Fruit fly (Drosophila melanogaster) S2 (cell line): ENCODE results near the gene CG43232.

ENCODE experiments used
- CG8478 ChIP-seq: fragments of >200 bp; optimal IDR thresholded peaks from 2 replicates; lab custom pipeline; 2018
- CTCF ChIP-seq, 2 experiments: fragments of >200 bp; optimal IDR thresholded peaks; 2 replicates each; lab custom pipeline; 2018

dm6 chr2L:6950096-6950495, 18.2 kb downstream of the CG43232 start, which contains the start of the genes Gas41 and SA1:
- no peak for TF ChIP-seq CG8478 (lab: Kevin White, UChicago)
- TF ChIP-seq CTCF (optimal IDR thresholded peaks at IDR 0.05; lab: Kevin White, UChicago) = no peak
